Worm (Caenorhabditis elegans) whole organism, L3 larva: Measurements from ENCODE around the gene R09F10.1.

ENCODE experiments used
- R02D3.7 ChIP-seq: fragments of 150-350 bp; optimal IDR thresholded peaks from 2 replicates; lab custom pipeline; 2014; ENCODE audit warnings: missing biosample characterization, missing genetic modification characterization
- ZK546.5 ChIP-seq: sonication (generic microtip); optimal IDR thresholded peaks from 2 replicates; lab custom pipeline; 2017; ENCODE audit warnings: missing biosample characterization, missing genetic modification characterization
- aly-2 ChIP-seq: fragments of 150-350 bp; optimal IDR thresholded peaks from 2 replicates; lab custom pipeline; 2014; ENCODE audit warnings: missing biosample characterization, missing genetic modification characterization
- ama-1 ChIP-seq: fragments of 150-350 bp; optimal IDR thresholded peaks from 2 replicates; lab custom pipeline; 2018
- ceh-16 ChIP-seq: sonication (generic microtip); optimal IDR thresholded peaks from 2 replicates; lab custom pipeline; 2017; ENCODE audit warnings: missing biosample characterization, missing genetic modification characterization
- ceh-28 ChIP-seq: fragments of 150-350 bp; optimal IDR thresholded peaks from 2 replicates; lab custom pipeline; 2014; ENCODE audit warnings: missing biosample characterization, missing genetic modification reagents, missing genetic modification characterization
- ceh-82 ChIP-seq: fragments of 150-350 bp; optimal IDR thresholded peaks from 2 replicates; lab custom pipeline; 2014; ENCODE audit warnings: missing biosample characterization, missing genetic modification characterization
- ceh-9 ChIP-seq: sonication (generic microtip); optimal IDR thresholded peaks from 2 replicates; lab custom pipeline; 2018; ENCODE audit warnings: missing biosample characterization, missing genetic modification characterization
- daf-12 ChIP-seq: fragments of 150-350 bp; optimal IDR thresholded peaks from 2 replicates; lab custom pipeline; 2014; ENCODE audit warnings: missing biosample characterization, missing genetic modification reagents, missing genetic modification characterization
- egl-27 ChIP-seq: sonication (generic microtip); optimal IDR thresholded peaks from 4 replicates; lab custom pipeline; 2017; ENCODE audit warnings: missing biosample characterization, missing genetic modification reagents, missing genetic modification characterization
- egl-5 ChIP-seq: fragments of 150-350 bp; optimal IDR thresholded peaks from 2 replicates; lab custom pipeline; 2017; ENCODE audit warnings: missing biosample characterization, missing genetic modification reagents, missing genetic modification characterization, inconsistent platforms
- elt-1 ChIP-seq: fragments of 150-350 bp; optimal IDR thresholded peaks from 2 replicates; lab custom pipeline; 2014; ENCODE audit warnings: missing biosample characterization, missing genetic modification characterization
- elt-2 ChIP-seq: sonication (generic microtip); optimal IDR thresholded peaks from 2 replicates; lab custom pipeline; 2016; ENCODE audit warnings: missing genetic modification reagents, mild to moderate bottlenecking, missing genetic modification characterization, missing compliant biosample characterization
- elt-3 ChIP-seq, 3 experiments: fragments of 150-350 bp in 1 of 3; sonication (generic microtip) in 2 of 3; optimal IDR thresholded peaks; 2 replicates in 2 of 3; 4 replicates in 1 of 3; lab custom pipeline; 2014 to 2017; ENCODE audit warnings: missing biosample characterization in 3 of 3, missing genetic modification characterization in 3 of 3
- eor-1 ChIP-seq, 2 experiments: fragments of 150-350 bp; optimal IDR thresholded peaks; 2 replicates each; lab custom pipeline; 2014 to 2018; ENCODE audit warnings: missing biosample characterization in 2 of 2, missing genetic modification characterization in 2 of 2
- fkh-10 ChIP-seq: sonication (generic microtip); optimal IDR thresholded peaks from 2 replicates; lab custom pipeline; 2017; ENCODE audit warnings: missing biosample characterization, missing genetic modification reagents, missing genetic modification characterization
- fkh-2 ChIP-seq: fragments of 150-350 bp; optimal IDR thresholded peaks from 2 replicates; lab custom pipeline; 2014; ENCODE audit warnings: missing biosample characterization, missing genetic modification reagents, missing genetic modification characterization
- fos-1 ChIP-seq: fragments of 150-350 bp; optimal IDR thresholded peaks from 2 replicates; lab custom pipeline; 2014; ENCODE audit warnings: missing biosample characterization, missing genetic modification characterization
- hmg-11 ChIP-seq: sonication (generic microtip); optimal IDR thresholded peaks from 2 replicates; lab custom pipeline; 2016; ENCODE audit warnings: missing genetic modification characterization, missing compliant biosample characterization
- jun-1 ChIP-seq: fragments of 150-350 bp; optimal IDR thresholded peaks from 2 replicates; lab custom pipeline; 2014; ENCODE audit warnings: missing biosample characterization, missing genetic modification reagents, missing genetic modification characterization
- lin-15B ChIP-seq: fragments of 150-350 bp; optimal IDR thresholded peaks from 2 replicates; lab custom pipeline; 2014; ENCODE audit warnings: missing biosample characterization, missing genetic modification characterization
- lin-39 ChIP-seq: fragments of 150-350 bp; optimal IDR thresholded peaks from 2 replicates; lab custom pipeline; 2018; ENCODE audit warnings: missing biosample characterization, missing genetic modification reagents, missing genetic modification characterization
- lsy-12 ChIP-seq: sonication (generic microtip); optimal IDR thresholded peaks from 2 replicates; lab custom pipeline; 2016; ENCODE audit warnings: mild to moderate bottlenecking, missing genetic modification characterization, missing compliant biosample characterization
- mdl-1 ChIP-seq: fragments of 150-350 bp; optimal IDR thresholded peaks from 2 replicates; lab custom pipeline; 2014; ENCODE audit warnings: missing biosample characterization, missing genetic modification characterization
- mml-1 ChIP-seq: fragments of 150-350 bp; sonication (generic microtip); optimal IDR thresholded peaks from 3 replicates; lab custom pipeline; 2014; ENCODE audit warnings: missing biosample characterization, missing genetic modification characterization
- nfya-1 ChIP-seq: sonication (generic microtip); optimal IDR thresholded peaks from 2 replicates; lab custom pipeline; 2017; ENCODE audit warnings: missing genetic modification characterization, mild to moderate bottlenecking, missing compliant biosample characterization, antibody characterized with exemption, moderate library complexity; ENCODE audit not compliant: insufficient read depth
- nhr-11 ChIP-seq: fragments of 150-350 bp; optimal IDR thresholded peaks from 2 replicates; lab custom pipeline; 2014; ENCODE audit warnings: missing biosample characterization, missing genetic modification characterization
- nhr-12 ChIP-seq: fragments of 150-350 bp; optimal IDR thresholded peaks from 2 replicates; lab custom pipeline; 2014; ENCODE audit warnings: missing biosample characterization, missing genetic modification characterization
- nhr-23 ChIP-seq: fragments of 150-350 bp; optimal IDR thresholded peaks from 2 replicates; lab custom pipeline; 2014; ENCODE audit warnings: missing biosample characterization, missing genetic modification reagents, missing genetic modification characterization
- nhr-237 ChIP-seq: fragments of 150-350 bp; optimal IDR thresholded peaks from 2 replicates; lab custom pipeline; 2014; ENCODE audit warnings: missing biosample characterization, missing genetic modification characterization
- nhr-25 ChIP-seq: sonication (generic microtip); optimal IDR thresholded peaks from 2 replicates; lab custom pipeline; 2017; ENCODE audit warnings: missing biosample characterization, missing genetic modification characterization
- nhr-28 ChIP-seq: fragments of 150-350 bp; optimal IDR thresholded peaks from 2 replicates; lab custom pipeline; 2014; ENCODE audit warnings: missing biosample characterization, missing genetic modification characterization
- nhr-43 ChIP-seq: sonication (generic microtip); optimal IDR thresholded peaks from 2 replicates; lab custom pipeline; 2016; ENCODE audit warnings: mild to moderate bottlenecking, missing genetic modification characterization, missing compliant biosample characterization; ENCODE audit not compliant: poor library complexity, severe bottlenecking
- nhr-67 ChIP-seq: fragments of 150-350 bp; optimal IDR thresholded peaks from 2 replicates; lab custom pipeline; 2014; ENCODE audit warnings: missing biosample characterization, missing genetic modification characterization
- nhr-76 ChIP-seq: fragments of 150-350 bp; sonication (generic microtip); optimal IDR thresholded peaks from 5 replicates; lab custom pipeline; 2014; ENCODE audit warnings: missing biosample characterization, missing genetic modification characterization
- nhr-77 ChIP-seq: fragments of 150-350 bp; optimal IDR thresholded peaks from 2 replicates; lab custom pipeline; 2014; ENCODE audit warnings: missing biosample characterization, missing genetic modification characterization
- pha-4 ChIP-seq: fragments of 150-350 bp; optimal IDR thresholded peaks from 2 replicates; lab custom pipeline; 2014; ENCODE audit warnings: missing biosample characterization, missing genetic modification reagents, missing genetic modification characterization
- pqm-1 ChIP-seq: fragments of 150-350 bp; optimal IDR thresholded peaks from 2 replicates; lab custom pipeline; 2017; ENCODE audit warnings: missing biosample characterization, missing genetic modification characterization, inconsistent platforms
- sea-2 ChIP-seq: fragments of 150-350 bp; sonication (generic microtip); optimal IDR thresholded peaks from 4 replicates; lab custom pipeline; 2014; ENCODE audit warnings: missing biosample characterization, missing genetic modification reagents, missing genetic modification characterization
- skn-1 ChIP-seq: fragments of 150-350 bp; optimal IDR thresholded peaks from 2 replicates; lab custom pipeline; 2014; ENCODE audit warnings: missing biosample characterization, missing genetic modification characterization
- snpc-4 ChIP-seq: fragments of 150-350 bp; optimal IDR thresholded peaks from 2 replicates; lab custom pipeline; 2014; ENCODE audit warnings: missing biosample characterization, missing genetic modification characterization
- tbx-2 ChIP-seq: sonication (generic microtip); optimal IDR thresholded peaks from 2 replicates; lab custom pipeline; 2016; ENCODE audit warnings: mild to moderate bottlenecking, missing genetic modification characterization, missing compliant biosample characterization
- unc-39 ChIP-seq: sonication (generic microtip); optimal IDR thresholded peaks from 4 replicates; lab custom pipeline; 2017; ENCODE audit warnings: missing biosample characterization, missing genetic modification characterization
- unc-62 ChIP-seq: fragments of 150-350 bp; sonication (generic microtip); optimal IDR thresholded peaks from 4 replicates; lab custom pipeline; 2014; ENCODE audit warnings: missing biosample characterization, missing genetic modification reagents, missing genetic modification characterization
- zag-1 ChIP-seq: fragments of 150-350 bp; optimal IDR thresholded peaks from 2 replicates; lab custom pipeline; 2014; ENCODE audit warnings: missing biosample characterization, missing genetic modification characterization
- ztf-11 ChIP-seq: fragments of 150-350 bp; optimal IDR thresholded peaks from 2 replicates; lab custom pipeline; 2014; ENCODE audit warnings: missing biosample characterization, missing genetic modification characterization
- ztf-4 ChIP-seq: fragments of 150-350 bp; optimal IDR thresholded peaks from 2 replicates; lab custom pipeline; 2014; ENCODE audit warnings: missing biosample characterization, missing genetic modification characterization

Gene R09F10.1

DNA sequence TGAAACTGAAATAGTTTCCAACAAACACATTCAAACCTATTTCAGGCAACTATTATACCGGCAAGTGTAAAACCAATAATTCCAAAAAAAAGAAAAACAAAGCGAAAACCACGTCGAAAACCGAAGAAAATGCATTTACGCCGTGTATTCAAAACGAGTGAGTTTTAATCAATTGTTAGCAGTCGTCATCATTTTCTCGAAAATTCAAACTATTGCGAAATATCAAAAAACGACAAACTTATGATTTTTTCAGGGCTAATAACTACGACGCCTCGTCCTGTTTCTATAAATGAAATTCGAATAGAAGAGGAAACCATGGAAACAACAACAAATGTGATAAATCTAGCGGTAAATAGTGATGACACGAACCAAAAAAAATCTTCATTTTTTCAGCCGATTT lies 37.2 kb upstream of the R09F10.1 start:
- TF ChIP-seq elt-2 (tag; lab: Kevin White, UChicago) (no peak), zag-1 (no peak), fkh-2 (no peak), daf-12 (tag; lab: Kevin White, UChicago) (no peak), nhr-67 (tag; lab: Kevin White, UChicago) (no peak), elt-1 (tag; lab: Kevin White, UChicago) (no peak), nhr-43 (tag; lab: Kevin White, UChicago) (no peak), jun-1 (tag; lab: Kevin White, UChicago) (no peak), pqm-1 (tag; lab: Kevin White, UChicago) (no peak), ceh-16 (tag; lab: Kevin White, UChicago) (no peak)

DNA sequence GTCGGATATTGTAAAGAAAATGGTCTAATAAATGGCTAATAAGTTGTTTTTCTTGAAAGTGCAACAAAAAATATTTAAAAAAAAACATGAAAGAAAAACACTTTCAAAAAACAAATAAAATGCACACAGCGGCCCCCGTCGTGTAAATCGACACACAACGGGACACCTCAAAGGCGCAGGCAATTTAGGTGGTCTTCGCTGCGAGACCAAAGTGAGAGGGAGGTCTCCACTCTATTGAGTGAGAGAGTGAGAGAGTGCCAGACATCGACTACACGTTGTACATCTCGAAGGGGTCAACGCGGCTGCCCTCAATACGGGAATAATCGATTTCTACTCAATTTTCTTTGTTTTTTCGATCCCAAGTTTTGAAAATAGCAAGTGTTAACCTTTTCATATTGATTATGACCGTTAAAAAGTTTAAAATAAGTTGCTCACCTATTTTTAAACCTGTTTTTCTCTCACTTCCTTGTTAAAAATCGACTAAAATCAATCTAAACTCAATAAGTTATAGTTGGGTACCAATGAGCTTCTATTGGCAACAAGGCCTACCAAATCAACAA lies 36.6 kb upstream of the R09F10.1 start, which contains the start of gene sec-16A.2:
TSS of gene sec-16A.2 (plus strand) at position 510 of the 560 bp plus-strand sequence.
- TF ChIP-seq nfya-1 (peak; percentile 77), lsy-12 (tag; lab: Kevin White, UChicago) (no peak), nhr-23 (peak; percentile 79), nhr-237 (no peak), zag-1 (no peak), skn-1 (tag; lab: Kevin White, UChicago) (no peak), jun-1 (tag; lab: Kevin White, UChicago) (no peak), nhr-12 (tag; lab: Kevin White, UChicago) (no peak), ceh-28 (tag; lab: Kevin White, UChicago) (peak; percentile 49), nhr-28 (no peak), snpc-4 (tag; lab: Kevin White, UChicago) (peak; percentile 57), ceh-9 (tag; lab: Kevin White, UChicago) (no peak), unc-39 (tag; lab: Kevin White, UChicago) (no peak), ztf-11 (tag; lab: Kevin White, UChicago) (no peak), nhr-25 (tag; lab: Kevin White, UChicago) (peak; percentile 80), daf-12 (tag; lab: Kevin White, UChicago) (no peak), R02D3.7 (tag; lab: Kevin White, UChicago) (peak; percentile 64), mdl-1 (no peak), fkh-10 (GFP tag; lab: Kevin White, UChicago) (no peak), nhr-11 (tag; lab: Kevin White, UChicago) (peak; percentile 15), nhr-77 (no peak), mml-1 (tag; lab: Kevin White, UChicago) (no peak), sea-2 (no peak), nhr-43 (tag; lab: Kevin White, UChicago) (peak; percentile 27), eor-1 (tag; optimal IDR thresholded peaks at IDR 0.05; lab: Kevin White, UChicago) (no peak), ama-1 (lab: Kevin White, UChicago) (no peak), ZK546.5 (no peak), elt-2 (tag; lab: Kevin White, UChicago) (peak; percentile 53), lin-39 (tag; lab: Kevin White, UChicago) (peak; percentile 97), egl-5 (tag; lab: Kevin White, UChicago) (peak; percentile 95), ztf-4 (tag; lab: Kevin White, UChicago) (no peak), unc-62 (GFP tag; lab: Kevin White, UChicago) (no peak), nhr-67 (tag; lab: Kevin White, UChicago) (no peak), pha-4 (tag; lab: Kevin White, UChicago) (peak; percentile 91), fos-1 (no peak), tbx-2 (no peak), ceh-16 (tag; lab: Kevin White, UChicago) (no peak), lin-15B (tag; lab: Kevin White, UChicago) (peak; percentile 88), pqm-1 (tag; lab: Kevin White, UChicago) (peak; percentile 37), elt-3 (tag; optimal IDR thresholded peaks at IDR 0.05; lab: Kevin White, UChicago) (no peak), ceh-82 (tag; lab: Kevin White, UChicago) (no peak), fkh-2 (no peak), elt-1 (tag; lab: Kevin White, UChicago) (no peak), nhr-76 (no peak), aly-2 (tag; lab: Kevin White, UChicago) (no peak), egl-27 (no peak), hmg-11 (tag; lab: Kevin White, UChicago) (peak; percentile 70)
